Fruit fly (Drosophila melanogaster) whole organism, adult: Measurements from ENCODE around the gene CG9951.

Experiments used
- CG11617 ChIP-seq: fragments of 200-800 bp; sonication (Bioruptor generic); optimal IDR thresholded peaks from 2 replicates; lab custom pipeline; 2017; ENCODE audit warnings: mild to moderate bottlenecking, missing biosample characterization, missing genetic modification reagents, missing genetic modification characterization
- CG33017 ChIP-seq: fragments of 200-800 bp; sonication (Bioruptor generic); optimal IDR thresholded peaks from 2 replicates; lab custom pipeline; 2018; ENCODE audit warnings: missing biosample characterization, mild to moderate bottlenecking, missing genetic modification characterization, moderate library complexity
- CG5204 ChIP-seq: fragments of 200-800 bp; sonication (Bioruptor generic); optimal IDR thresholded peaks from 2 replicates; lab custom pipeline; 2016; ENCODE audit warnings: missing biosample characterization, missing genetic modification characterization
- Hr96 ChIP-seq: fragments of 200-800 bp; sonication (Bioruptor generic); optimal IDR thresholded peaks from 2 replicates; lab custom pipeline; 2016; ENCODE audit warnings: missing biosample characterization, missing genetic modification characterization
- Mnt ChIP-seq: fragments of 200-800 bp; sonication (Bioruptor generic); optimal IDR thresholded peaks from 2 replicates; lab custom pipeline; 2016; ENCODE audit warnings: missing biosample characterization, mild to moderate bottlenecking, missing genetic modification characterization
- cic ChIP-seq: fragments of 200-800 bp; sonication (Bioruptor generic); optimal IDR thresholded peaks from 2 replicates; lab custom pipeline; 2017; ENCODE audit warnings: missing biosample characterization, mild to moderate bottlenecking, missing genetic modification characterization, moderate library complexity
- cnc ChIP-seq, 2 experiments: fragments of >200 bp; optimal IDR thresholded peaks; 2 replicates each; lab custom pipeline; 2017
- kay ChIP-seq: fragments of 200-800 bp; sonication (Bioruptor generic); peaks from one replicate; lab custom pipeline; 2016; ENCODE audit warnings: missing biosample characterization, missing genetic modification characterization, borderline replicate concordance
- tj ChIP-seq: fragments of 200-800 bp; sonication (Bioruptor generic); optimal IDR thresholded peaks from 3 replicates; lab custom pipeline; 2017; ENCODE audit warnings: missing biosample characterization, mild to moderate bottlenecking, missing genetic modification characterization, moderate library complexity
- toe ChIP-seq: fragments of 200-800 bp; sonication (Bioruptor generic); optimal IDR thresholded peaks from 2 replicates; lab custom pipeline; 2016; ENCODE audit warnings: missing biosample characterization, missing genetic modification characterization

- TF ChIP-seq kay (GFP tag; lab: Kevin White, UChicago) (peak; percentile 81), Hr96 (GFP tag; lab: Kevin White, UChicago) (no peak), tj (no peak), CG11617 (GFP tag; lab: Kevin White, UChicago) (no peak), CG5204 (GFP tag; lab: Kevin White, UChicago) (no peak), Mnt (GFP tag; lab: Kevin White, UChicago) (no peak), CG33017 (tag; lab: Kevin White, UChicago) (no peak), toe (GFP tag; lab: Kevin White, UChicago) (no peak), cnc (optimal IDR thresholded peaks at IDR 0.05; lab: Kevin White, UChicago) (no peak), cic (GFP tag; lab: Kevin White, UChicago) (no peak)
These were observed 10.7 kb downstream of the CG9951 start for dm6 chr3L:16873679-16874078.
